Worm (Caenorhabditis elegans) whole organism, young adult: ENCODE measurements around the gene K10D6.3.

Source experiments
- akir-1 ChIP-seq: fragments of 200-800 bp; sonication (Bioruptor generic); optimal IDR thresholded peaks from 2 replicates; lab custom pipeline; 2018; ENCODE audit warnings: mild to moderate bottlenecking, missing genetic modification characterization, moderate library complexity, missing compliant biosample characterization
- attf-3 ChIP-seq: fragments of 200-800 bp; sonication (Bioruptor generic); conservative IDR thresholded peaks from 2 replicates; pipeline ENCODE4 v1.3.6; 2022; ENCODE audit warnings: missing genetic modification reagents, missing genetic modification characterization, missing compliant biosample characterization
- cebp-2 ChIP-seq: fragments of 200-800 bp; sonication (Bioruptor generic); IDR thresholded peaks from 2 replicates; pipeline ENCODE4 v1.3.6; 2022; ENCODE audit warnings: missing genetic modification characterization, missing compliant biosample characterization
- ets-4 ChIP-seq: fragments of 200-800 bp; sonication (Bioruptor generic); optimal IDR thresholded peaks from 2 replicates; lab custom pipeline; 2018; ENCODE audit warnings: mild to moderate bottlenecking, missing genetic modification characterization, missing compliant biosample characterization
- him-1 ChIP-seq: sonication (generic microtip); optimal IDR thresholded peaks from 2 replicates; lab custom pipeline; 2016; ENCODE audit warnings: missing genotype, missing genetic modification reagents, missing genetic modification characterization, missing compliant biosample characterization
- pha-4 ChIP-seq: fragments of 150-350 bp; sonication (generic microtip); optimal IDR thresholded peaks from 2 replicates; lab custom pipeline; 2014; ENCODE audit warnings: missing biosample characterization, missing genetic modification reagents, missing genetic modification characterization
- snpc-1.3 ChIP-seq: sonication (generic microtip); optimal IDR thresholded peaks from 2 replicates; lab custom pipeline; 2017; ENCODE audit warnings: missing genetic modification characterization, mild to moderate bottlenecking, missing compliant biosample characterization, antibody characterized with exemption, moderate library complexity, missing genotype, missing genetic modification reagents; ENCODE audit not compliant: insufficient read depth
- unc-62 ChIP-seq: fragments of 150-350 bp; optimal IDR thresholded peaks from 2 replicates; lab custom pipeline; 2014; ENCODE audit warnings: missing biosample characterization, missing genetic modification reagents, missing genetic modification characterization

ce11 chrV:11177577-11177976, 22.8 kb upstream of the K10D6.3 start, which contains the start of gene gpa-1:
- no peak for TF ChIP-seq snpc-1.3 (tag; lab: Kevin White, UChicago)
- TF ChIP-seq him-1, result no peak
- no peak for TF ChIP-seq unc-62 (GFP tag; lab: Kevin White, UChicago)
- TF ChIP-seq pha-4 (tag; lab: Kevin White, UChicago), result no peak
- no peak for TF ChIP-seq ets-4 (GFP tag; lab: Kevin White, UChicago)
- no peak for TF ChIP-seq cebp-2 (GFP tag; lab: Robert Waterston, UW)
- no peak for TF ChIP-seq akir-1 (GFP tag; lab: Kevin White, UChicago)
- no peak for TF ChIP-seq attf-3 (GFP tag; lab: Robert Waterston, UW)
